Worm (Caenorhabditis elegans) whole organism, mixed stage, embryonic: Measurements from ENCODE around the gene F49H12.4.

Experiments used
- elt-3 ChIP-seq: fragments of 150-350 bp; optimal IDR thresholded peaks from 2 replicates; lab custom pipeline; 2014; ENCODE audit warnings: missing biosample characterization, missing genetic modification characterization
- lsy-2 ChIP-seq: fragments of 150-350 bp; optimal IDR thresholded peaks from 2 replicates; lab custom pipeline; 2014; ENCODE audit warnings: missing biosample characterization, missing genetic modification characterization
- mep-1 ChIP-seq: fragments of 150-350 bp; optimal IDR thresholded peaks from 2 replicates; lab custom pipeline; 2017; ENCODE audit warnings: missing biosample characterization, missing genetic modification reagents, missing genetic modification characterization, inconsistent platforms
- nhr-12 ChIP-seq: fragments of 150-350 bp; optimal IDR thresholded peaks from 2 replicates; lab custom pipeline; 2014; ENCODE audit warnings: missing biosample characterization, missing genetic modification characterization
- nhr-237 ChIP-seq: fragments of 150-350 bp; optimal IDR thresholded peaks from 2 replicates; lab custom pipeline; 2014; ENCODE audit warnings: missing biosample characterization, missing genetic modification characterization
- pha-4 ChIP-seq: fragments of 150-350 bp; optimal IDR thresholded peaks from 2 replicates; lab custom pipeline; 2018; ENCODE audit warnings: missing biosample characterization, missing genetic modification reagents, missing genetic modification characterization

DNA sequence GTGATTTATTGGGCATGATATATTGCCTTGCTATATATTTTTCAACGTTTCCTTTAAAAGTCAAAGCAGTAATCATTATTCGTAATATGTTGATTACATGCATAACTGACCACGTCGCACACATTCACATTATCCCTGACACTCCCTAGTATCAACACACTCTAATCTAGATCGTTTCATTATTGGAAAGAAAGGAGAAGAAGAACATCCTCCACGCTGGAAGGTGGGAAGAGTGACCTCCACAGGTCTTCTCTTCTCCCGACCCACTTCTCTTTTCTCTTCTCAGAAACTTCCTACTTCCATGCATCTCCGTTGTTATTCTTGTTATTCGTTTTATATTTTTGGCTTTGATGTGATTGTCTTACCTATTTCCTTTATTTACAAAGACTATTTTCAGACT is 5.6 kb upstream of the F49H12.4 start, which contains the start of gene txdc-12.2:
- no peak for TF ChIP-seq lsy-2 (tag; lab: Kevin White, UChicago)
- no peak for TF ChIP-seq nhr-237
- TF ChIP-seq nhr-12 (tag; lab: Kevin White, UChicago): no peak
- no peak for TF ChIP-seq mep-1 (tag; lab: Kevin White, UChicago)
- no peak for TF ChIP-seq elt-3 (tag; lab: Kevin White, UChicago)
- no peak for TF ChIP-seq pha-4 (tag; lab: Kevin White, UChicago)
